Worm (Caenorhabditis elegans): ENCODE measurements around the gene Y110A2AL.6.

Gene Y110A2AL.6

DNA sequence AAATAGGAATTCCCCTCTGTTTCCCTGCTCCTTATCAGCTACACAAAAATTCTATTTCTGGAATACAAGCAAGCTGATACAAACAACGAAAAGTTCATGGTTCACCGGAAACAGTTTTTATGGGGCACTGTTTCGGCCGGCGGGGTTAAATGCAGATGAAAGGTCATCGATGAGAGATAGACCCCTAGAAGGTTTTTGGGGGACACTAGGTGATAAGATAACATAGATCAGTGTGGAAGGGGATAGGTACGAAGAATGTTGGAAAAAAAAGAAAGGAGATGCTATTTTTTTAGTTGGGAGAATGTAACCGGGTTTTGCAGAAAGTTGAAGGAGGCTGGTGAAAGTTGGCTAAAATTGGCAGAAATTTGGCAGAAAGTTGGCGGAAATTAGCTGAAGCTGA lies 35.9 kb downstream of the Y110A2AL.6 start:
- TF ChIP-seq W03F9.2 (tag; optimal IDR thresholded peaks at IDR 0.05) (no peak), dao-5 (tag; optimal IDR thresholded peaks at IDR 0.05) (no peak), him-1 (tag; optimal IDR thresholded peaks at IDR 0.05) (no peak)

ce11 chrII:2804949-2805348 lies 36.5 kb downstream of the Y110A2AL.6 start:
- TF ChIP-seq him-1 (tag; optimal IDR thresholded peaks at IDR 0.05) (no peak), dao-5 (tag; optimal IDR thresholded peaks at IDR 0.05) (no peak), W03F9.2 (tag; optimal IDR thresholded peaks at IDR 0.05) (no peak)

DNA sequence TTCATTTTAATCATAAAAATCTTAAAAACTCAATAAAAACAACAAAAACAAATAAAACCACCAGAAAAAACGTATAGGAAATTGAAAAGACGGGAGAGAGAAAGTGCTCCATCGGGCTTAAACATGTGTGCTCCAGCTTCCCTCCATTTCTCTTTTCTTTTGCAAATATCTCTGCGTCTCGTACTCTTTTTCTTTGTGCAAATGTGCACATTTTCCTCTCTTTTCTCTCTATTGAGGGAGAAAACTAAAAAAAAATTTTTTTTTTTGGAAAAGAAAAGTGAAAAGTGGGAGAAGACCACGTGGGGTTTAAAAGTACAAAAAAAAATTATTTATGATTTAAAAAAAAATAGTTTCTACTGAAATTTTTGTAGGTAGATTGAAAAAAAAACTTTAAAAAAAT lies 37.2 kb downstream of the Y110A2AL.6 start:
- TF ChIP-seq dao-5 (tag; optimal IDR thresholded peaks at IDR 0.05) (no peak), W03F9.2 (tag; optimal IDR thresholded peaks at IDR 0.05) (no peak), him-1 (tag; optimal IDR thresholded peaks at IDR 0.05) (no peak)

ce11 chrII:2802804-2803586 lies 38.4 kb downstream of the Y110A2AL.6 start:
- TF ChIP-seq W03F9.2 (tag; optimal IDR thresholded peaks at IDR 0.05), result no peak
- TF ChIP-seq dao-5 (tag; optimal IDR thresholded peaks at IDR 0.05), result no peak
- TF ChIP-seq him-1 (tag; optimal IDR thresholded peaks at IDR 0.05), result no peak

DNA sequence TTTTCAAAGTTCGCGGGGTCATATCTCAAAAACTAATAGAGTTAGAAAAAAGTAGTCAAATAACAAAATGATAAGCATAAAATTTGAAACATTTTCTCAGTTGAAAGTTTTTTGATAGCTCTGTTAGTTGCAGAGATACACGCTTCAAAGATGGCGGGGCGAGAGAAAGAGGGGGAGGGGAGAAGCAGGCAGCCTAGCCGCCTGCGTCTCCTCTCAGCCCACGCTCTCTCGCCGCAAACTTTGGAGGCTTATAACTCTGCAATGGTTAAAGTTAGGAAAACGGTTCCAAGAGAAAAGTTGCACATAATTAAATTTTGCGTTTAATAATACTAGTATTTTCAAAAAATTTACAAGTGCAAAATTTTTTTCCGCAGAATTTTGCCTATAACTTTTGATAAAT lies 39.7 kb downstream of the Y110A2AL.6 start:
- TF ChIP-seq W03F9.2 (tag; optimal IDR thresholded peaks at IDR 0.05) (no peak), him-1 (tag; optimal IDR thresholded peaks at IDR 0.05) (no peak), dao-5 (tag; optimal IDR thresholded peaks at IDR 0.05) (no peak)

DNA sequence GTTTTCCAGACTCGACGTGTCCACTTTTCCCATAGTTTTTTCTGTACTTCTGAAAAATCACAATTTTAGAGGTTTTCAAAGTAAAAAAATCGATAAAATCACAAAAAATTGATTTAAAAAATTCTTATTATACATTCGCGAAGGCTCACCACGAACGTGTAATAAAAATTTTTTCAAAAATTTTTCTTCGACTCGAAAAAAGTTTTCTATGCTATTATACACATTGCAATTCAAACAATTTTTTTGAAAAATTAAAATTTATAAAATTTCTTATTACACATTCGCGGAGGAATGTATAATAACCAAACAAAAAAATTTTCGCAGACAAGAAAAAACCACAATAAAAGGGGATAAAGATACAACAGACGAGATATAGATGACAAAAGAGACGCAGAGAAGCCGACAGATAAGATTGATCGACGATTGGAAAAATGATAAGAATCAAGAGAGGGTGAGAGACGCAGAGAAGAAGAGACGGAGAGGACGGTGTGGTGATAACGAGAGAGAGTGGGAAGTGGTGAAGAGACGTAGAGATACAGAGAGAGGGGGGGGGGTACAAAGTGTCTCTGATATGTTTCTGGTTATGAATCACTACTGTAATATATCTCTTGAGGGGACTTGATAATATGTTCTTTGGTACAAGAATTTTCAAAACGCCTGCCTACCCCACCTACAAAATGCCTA lies 40.7 kb downstream of the Y110A2AL.6 start, which contains the start of gene nhr-119:
TSS of gene nhr-119 (minus strand) at position 51 of the 684 bp plus-strand sequence.
- TF ChIP-seq him-1 (tag; optimal IDR thresholded peaks at IDR 0.05) (no peak), W03F9.2 (tag; optimal IDR thresholded peaks at IDR 0.05) (peak; percentile 38), dao-5 (tag; optimal IDR thresholded peaks at IDR 0.05) (no peak)

DNA sequence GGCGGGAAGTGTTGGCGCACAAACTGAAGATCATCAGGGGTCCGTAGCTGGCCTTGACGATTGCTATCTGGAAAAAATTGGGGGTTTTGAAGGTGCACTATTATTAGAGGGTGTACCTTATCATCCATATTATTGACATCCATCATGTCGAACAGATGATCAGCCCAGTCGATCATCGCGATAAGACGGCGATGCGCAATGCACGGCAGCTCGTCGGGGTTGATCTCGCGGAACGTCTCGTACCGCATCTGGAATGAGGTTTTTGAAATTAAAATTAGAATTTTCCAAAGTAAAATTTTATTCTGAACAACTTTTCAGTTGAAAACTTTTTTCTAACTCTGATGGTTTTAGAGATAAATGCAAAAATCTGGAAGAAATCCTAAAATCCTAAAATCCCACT lies 43.5 kb downstream of the Y110A2AL.6 start:
- TF ChIP-seq dao-5 (tag; optimal IDR thresholded peaks at IDR 0.05) (no peak), W03F9.2 (tag; optimal IDR thresholded peaks at IDR 0.05) (no peak), him-1 (tag; optimal IDR thresholded peaks at IDR 0.05) (no peak)

ce11 chrII:2796431-2796830 lies 45.0 kb downstream of the Y110A2AL.6 start:
- TF ChIP-seq dao-5 (tag; optimal IDR thresholded peaks at IDR 0.05) (no peak), W03F9.2 (tag; optimal IDR thresholded peaks at IDR 0.05) (no peak), him-1 (tag; optimal IDR thresholded peaks at IDR 0.05) (no peak)

- no peak for TF ChIP-seq dao-5 (tag; optimal IDR thresholded peaks at IDR 0.05)
- no peak for TF ChIP-seq him-1 (tag; optimal IDR thresholded peaks at IDR 0.05)
- TF ChIP-seq W03F9.2 (tag; optimal IDR thresholded peaks at IDR 0.05), result no peak
Observed at ce11 chrII:2795413-2795812, 46.0 kb downstream of the Y110A2AL.6 start.

DNA sequence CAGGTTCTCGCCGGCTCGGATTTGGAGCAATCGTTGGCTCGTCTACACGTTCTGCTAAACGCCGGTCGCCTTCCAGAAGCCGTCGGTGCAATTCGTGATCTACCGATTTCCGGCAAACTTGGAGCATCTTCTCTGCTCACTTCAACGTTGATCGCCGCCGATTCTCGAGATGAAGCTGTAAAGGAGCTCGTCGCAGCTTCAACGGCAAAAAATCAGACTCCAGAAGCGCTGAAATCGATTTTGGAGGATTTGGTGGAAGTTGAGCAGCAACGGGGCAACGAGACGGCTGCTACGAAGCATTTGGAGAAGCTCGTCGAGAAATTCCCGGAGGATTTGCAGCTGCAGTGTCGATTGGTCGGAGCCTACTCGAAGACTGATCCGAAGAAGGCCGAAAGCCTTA lies 49.7 kb downstream of the Y110A2AL.6 start:
- TF ChIP-seq W03F9.2 (tag; optimal IDR thresholded peaks at IDR 0.05) (no peak), dao-5 (tag; optimal IDR thresholded peaks at IDR 0.05) (no peak)
